Fruit fly (Drosophila melanogaster) whole organism, wandering third instar larva: ENCODE results near the gene Peritrophin-15b.

Experiments used
- br ChIP-seq: fragments of 200-800 bp; sonication (Bioruptor generic); optimal IDR thresholded peaks from 2 replicates; lab custom pipeline; 2016; ENCODE audit warnings: missing biosample characterization, missing genetic modification characterization
- h ChIP-seq: fragments of 200-800 bp; sonication (Bioruptor generic); optimal IDR thresholded peaks from 3 replicates; lab custom pipeline; 2016; ENCODE audit warnings: missing biosample characterization, mild to moderate bottlenecking, missing genetic modification characterization
- usp ChIP-seq: fragments of >200 bp; optimal IDR thresholded peaks from 2 replicates; lab custom pipeline; 2017; ENCODE audit warnings: missing biosample characterization, missing genetic modification characterization

- TF ChIP-seq h (GFP tag; lab: Kevin White, UChicago) = peak; percentile 94
- TF ChIP-seq br (GFP tag; lab: Kevin White, UChicago) = peak; percentile 82
- no peak for TF ChIP-seq usp
Measured at dm6 chr2L:8384108-8384601, 10.6 kb downstream of the Peritrophin-15b start, which contains the start of the genes Dad1 and CG13384.
